Worm (Caenorhabditis elegans) whole organism, late embryonic: ENCODE results near the gene col-89.
"Not testable (repeated sequence)": the region's sequence is repeated elsewhere in the genome, so short reads cannot be mapped to it uniquely, and the experiment has no call there.

Experiments used
- C08G9.2 ChIP-seq: sonication (generic microtip); optimal IDR thresholded peaks from 2 replicates; lab custom pipeline; 2016; ENCODE audit warnings: mild to moderate bottlenecking, missing genetic modification characterization, moderate library complexity, missing compliant biosample characterization
- K09A11.1 ChIP-seq: sonication (generic microtip); optimal IDR thresholded peaks from 2 replicates; lab custom pipeline; 2017; ENCODE audit warnings: antibody characterized with exemption, mild to moderate bottlenecking, missing genetic modification characterization, missing compliant biosample characterization; ENCODE audit not compliant: insufficient read depth
- T23F11.4 ChIP-seq: fragments of 200-800 bp; sonication (Bioruptor generic); optimal IDR thresholded peaks from 2 replicates; lab custom pipeline; 2018; ENCODE audit warnings: mild to moderate bottlenecking, missing genetic modification characterization, missing compliant biosample characterization
- ahr-1 ChIP-seq: sonication (generic microtip); optimal IDR thresholded peaks from 2 replicates; lab custom pipeline; 2016; ENCODE audit warnings: missing genetic modification characterization, missing compliant biosample characterization
- ceh-18 ChIP-seq: sonication (generic microtip); optimal IDR thresholded peaks from 2 replicates; lab custom pipeline; 2016; ENCODE audit warnings: missing genetic modification characterization, missing compliant biosample characterization
- ceh-2 ChIP-seq: sonication (generic microtip); optimal IDR thresholded peaks from 2 replicates; lab custom pipeline; 2016; ENCODE audit warnings: missing genotype, missing genetic modification characterization, missing compliant biosample characterization
- ceh-22 ChIP-seq: sonication (generic microtip); optimal IDR thresholded peaks from 2 replicates; lab custom pipeline; 2017; ENCODE audit warnings: missing biosample characterization, missing genetic modification characterization
- ceh-24 ChIP-seq: sonication (generic microtip); optimal IDR thresholded peaks from 2 replicates; lab custom pipeline; 2016; ENCODE audit warnings: mild to moderate bottlenecking, missing genetic modification characterization, missing compliant biosample characterization
- ceh-30 ChIP-seq: fragments of 150-350 bp; optimal IDR thresholded peaks from 2 replicates; lab custom pipeline; 2014; ENCODE audit warnings: missing biosample characterization, missing genetic modification characterization
- ceh-31 ChIP-seq: sonication (generic microtip); optimal IDR thresholded peaks from 2 replicates; lab custom pipeline; 2016; ENCODE audit warnings: missing genetic modification characterization, missing compliant biosample characterization
- ceh-48 ChIP-seq: sonication (generic microtip); optimal IDR thresholded peaks from 2 replicates; lab custom pipeline; 2016; ENCODE audit warnings: missing genetic modification characterization, inconsistent platforms, missing compliant biosample characterization
- ceh-6 ChIP-seq: fragments of 200-800 bp; sonication (Bioruptor generic); optimal IDR thresholded peaks from 2 replicates; lab custom pipeline; 2018; ENCODE audit warnings: mild to moderate bottlenecking, missing genetic modification characterization, missing compliant biosample characterization
- che-1 ChIP-seq: sonication (generic microtip); optimal IDR thresholded peaks from 2 replicates; lab custom pipeline; 2016; ENCODE audit warnings: mild to moderate bottlenecking, missing genetic modification characterization, missing compliant biosample characterization
- dmd-4 ChIP-seq: sonication (generic microtip); optimal IDR thresholded peaks from 2 replicates; lab custom pipeline; 2016; ENCODE audit warnings: borderline replicate concordance, missing genetic modification characterization, missing compliant biosample characterization
- dve-1 ChIP-seq: sonication (generic microtip); optimal IDR thresholded peaks from 2 replicates; lab custom pipeline; 2017; ENCODE audit warnings: antibody characterized with exemption, mild to moderate bottlenecking, missing genetic modification characterization, missing compliant biosample characterization
- elt-4 ChIP-seq: sonication (generic microtip); optimal IDR thresholded peaks from 2 replicates; lab custom pipeline; 2016; ENCODE audit warnings: missing genetic modification characterization, missing compliant biosample characterization
- ets-4 ChIP-seq: sonication (generic microtip); optimal IDR thresholded peaks from 2 replicates; lab custom pipeline; 2016; ENCODE audit warnings: missing genetic modification characterization, missing compliant biosample characterization
- eyg-1 ChIP-seq: sonication (generic microtip); optimal IDR thresholded peaks from 2 replicates; lab custom pipeline; 2016; ENCODE audit warnings: missing genotype, missing genetic modification characterization, missing compliant biosample characterization
- lim-6 ChIP-seq: sonication (generic microtip); optimal IDR thresholded peaks from 2 replicates; lab custom pipeline; 2016; ENCODE audit warnings: missing genetic modification characterization, missing compliant biosample characterization
- lin-11 ChIP-seq: fragments of 200-800 bp; sonication (Bioruptor generic); optimal IDR thresholded peaks from 2 replicates; lab custom pipeline; 2018; ENCODE audit warnings: mild to moderate bottlenecking, missing genetic modification characterization, missing compliant biosample characterization
- madf-2 ChIP-seq: sonication (generic microtip); optimal IDR thresholded peaks from 2 replicates; lab custom pipeline; 2017; ENCODE audit warnings: missing genetic modification characterization, missing compliant biosample characterization
- npax-4 ChIP-seq: sonication (generic microtip); optimal IDR thresholded peaks from 2 replicates; lab custom pipeline; 2016; ENCODE audit warnings: missing genetic modification characterization, missing compliant biosample characterization
- odd-2 ChIP-seq: sonication (generic microtip); optimal IDR thresholded peaks from 2 replicates; lab custom pipeline; 2017; ENCODE audit warnings: antibody characterized with exemption, mild to moderate bottlenecking, missing genetic modification characterization, missing compliant biosample characterization
- pag-3 ChIP-seq: sonication (generic microtip); optimal IDR thresholded peaks from 2 replicates; lab custom pipeline; 2016; ENCODE audit warnings: missing compliant biosample characterization, missing genetic modification characterization, borderline replicate concordance
- pat-9 ChIP-seq: fragments of 200-800 bp; sonication (Bioruptor generic); optimal IDR thresholded peaks from 2 replicates; lab custom pipeline; 2018; ENCODE audit warnings: mild to moderate bottlenecking, missing genetic modification characterization, moderate library complexity, missing compliant biosample characterization
- pha-4 ChIP-seq: fragments of 150-350 bp; optimal IDR thresholded peaks from 2 replicates; lab custom pipeline; 2018; ENCODE audit warnings: missing biosample characterization, missing genetic modification reagents, missing genetic modification characterization
- pqm-1 ChIP-seq: sonication (generic microtip); optimal IDR thresholded peaks from 2 replicates; lab custom pipeline; 2016; ENCODE audit warnings: missing genetic modification characterization, missing compliant biosample characterization
- ref-2 ChIP-seq: sonication (generic microtip); optimal IDR thresholded peaks from 2 replicates; lab custom pipeline; 2016; ENCODE audit warnings: missing genetic modification characterization, missing compliant biosample characterization
- rnt-1 ChIP-seq: sonication (generic microtip); optimal IDR thresholded peaks from 2 replicates; lab custom pipeline; 2016; ENCODE audit warnings: missing genetic modification characterization, missing compliant biosample characterization
- tbx-7 ChIP-seq: sonication (generic microtip); optimal IDR thresholded peaks from 2 replicates; lab custom pipeline; 2016; ENCODE audit warnings: missing genotype, missing genetic modification characterization, missing compliant biosample characterization
- ttx-3 ChIP-seq: sonication (generic microtip); optimal IDR thresholded peaks from 2 replicates; lab custom pipeline; 2016; ENCODE audit warnings: missing genetic modification reagents, missing genetic modification characterization, missing compliant biosample characterization
- unc-42 ChIP-seq: sonication (generic microtip); optimal IDR thresholded peaks from 2 replicates; lab custom pipeline; 2016; ENCODE audit warnings: missing genotype, missing genetic modification characterization, missing compliant biosample characterization

col-89 gene

ce11 chrIII:4767869-4768645, 20.1 kb downstream of the col-89 start:
- TF ChIP-seq T23F11.4 (GFP tag; lab: Kevin White, UChicago) (no peak), ets-4 (no peak), ceh-6 (GFP tag; lab: Kevin White, UChicago) (no peak), ceh-2 (tag; lab: Kevin White, UChicago) (no peak), ceh-48 (tag; lab: Kevin White, UChicago) (no peak), dve-1 (tag; lab: Kevin White, UChicago) (no peak), elt-4 (tag; lab: Kevin White, UChicago) (no peak), npax-4 (tag; lab: Kevin White, UChicago) (no peak)

DNA sequence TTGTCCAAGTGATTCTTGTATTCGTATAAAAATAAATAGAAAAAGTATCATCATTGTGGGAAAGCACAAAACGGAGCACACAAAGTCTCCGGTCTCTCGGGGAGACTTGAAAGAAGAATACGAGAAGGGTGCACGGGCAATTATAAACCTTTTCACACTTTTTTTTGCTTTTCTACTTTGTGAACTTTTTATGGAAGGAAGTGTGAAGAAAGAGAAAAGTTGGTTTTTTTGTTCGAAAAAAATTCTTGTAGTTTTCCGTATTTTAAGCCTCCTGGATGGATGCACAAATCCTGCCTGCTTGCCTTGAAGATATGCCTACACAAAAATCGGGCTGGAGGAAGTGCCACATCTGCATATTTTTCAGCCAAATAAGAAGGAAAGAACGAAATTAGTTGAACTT, 30.1 kb downstream of the col-89 start, which contains the start of gene B0393.7:
Gene B0393.7 (minus strand): TSS at position 101 of the 400 bp plus-strand sequence.
- TF ChIP-seq C08G9.2, result no peak
- TF ChIP-seq lim-6 (tag; lab: Kevin White, UChicago), result no peak
- no peak for TF ChIP-seq unc-42 (tag; lab: Kevin White, UChicago)
- no peak for TF ChIP-seq ceh-30 (tag; lab: Kevin White, UChicago)
- no peak for TF ChIP-seq tbx-7 (tag; lab: Kevin White, UChicago)
- TF ChIP-seq eyg-1 (tag; lab: Kevin White, UChicago), result no peak
- no peak for TF ChIP-seq ceh-31 (tag; lab: Kevin White, UChicago)
- no peak for TF ChIP-seq dmd-4
- TF ChIP-seq ref-2 (tag; lab: Kevin White, UChicago), result no peak
- TF ChIP-seq pqm-1 (tag; lab: Kevin White, UChicago), result no peak
- TF ChIP-seq rnt-1 (tag; lab: Kevin White, UChicago), result no peak
- TF ChIP-seq madf-2 (tag; lab: Kevin White, UChicago), result no peak
- TF ChIP-seq ceh-22 (tag; lab: Kevin White, UChicago), result no peak
- TF ChIP-seq pha-4 (tag; lab: Kevin White, UChicago), result no peak
- no peak for TF ChIP-seq ets-4
- TF ChIP-seq ceh-2 (tag; lab: Kevin White, UChicago), result no peak
- TF ChIP-seq ceh-18 (tag; lab: Kevin White, UChicago), result no peak
- no peak for TF ChIP-seq pat-9 (tag; lab: Kevin White, UChicago)

ce11 chrIII:4779855-4780254, 31.9 kb downstream of the col-89 start, which contains the start of gene B0393.9:
Gene B0393.9 (minus strand): TSS chrIII:4780157.
- no peak for TF ChIP-seq ceh-24
- TF ChIP-seq ahr-1, result no peak
- TF ChIP-seq lin-11 (tag; lab: Kevin White, UChicago), result no peak
- TF ChIP-seq ceh-22 (tag; lab: Kevin White, UChicago), result no peak
- no peak for TF ChIP-seq ttx-3
- no peak for TF ChIP-seq K09A11.1
- TF ChIP-seq pag-3 (tag; lab: Kevin White, UChicago), result no peak
- TF ChIP-seq odd-2 (tag; lab: Kevin White, UChicago), result no peak
- TF ChIP-seq pat-9 (tag; lab: Kevin White, UChicago), result no peak
- TF ChIP-seq elt-4 (tag; lab: Kevin White, UChicago), result no peak
- TF ChIP-seq che-1 (tag; lab: Kevin White, UChicago), result no peak
- TF ChIP-seq npax-4 (tag; lab: Kevin White, UChicago), result no peak
- TF ChIP-seq, all 69 proteins: peak for 0

- TF ChIP-seq pqm-1, ceh-22, ceh-48 (tag; lab: Kevin White, UChicago): not testable (repeated sequence)
These were observed 34.1 kb downstream of the col-89 start, which contains the start of the genes gex-5 and C38D4.10 for ce11 chrIII:4781937-4782576. Gene gex-5 (minus strand): TSS chrIII:4781987. Gene C38D4.10 (plus strand): TSS chrIII:4782526.
